Fruit fly (Drosophila melanogaster) whole organism, wandering third instar larva: ENCODE results near the gene CG1998.

ENCODE experiments used
- Abd-B ChIP-seq: fragments of >200 bp; optimal IDR thresholded peaks from 2 replicates; lab custom pipeline; 2017; ENCODE audit warnings: missing biosample characterization, missing genetic modification characterization
- CG9705 ChIP-seq: fragments of 200-800 bp; sonication (Bioruptor generic); optimal IDR thresholded peaks from 2 replicates; lab custom pipeline; 2018; ENCODE audit warnings: missing biosample characterization, mild to moderate bottlenecking, missing genetic modification characterization
- Dif ChIP-seq: fragments of 200-275, 200-300 bp; sonication (Bioruptor generic); optimal IDR thresholded peaks from 2 replicates; lab custom pipeline; 2018; ENCODE audit warnings: missing biosample characterization, missing genetic modification characterization; ENCODE audit not compliant: partially characterized antibody
- GATAd ChIP-seq: sonication (Bioruptor generic); optimal IDR thresholded peaks from 2 replicates; lab custom pipeline; 2016; ENCODE audit warnings: missing biosample characterization, missing genetic modification characterization
- HLH106 ChIP-seq: fragments of 200-800 bp; optimal IDR thresholded peaks from 3 replicates; lab custom pipeline; 2019; ENCODE audit warnings: missing biosample characterization, mild to moderate bottlenecking, missing genetic modification characterization, moderate library complexity
- Hnf4 ChIP-seq: fragments of 200-800 bp; sonication (Bioruptor generic); optimal IDR thresholded peaks from 2 replicates; lab custom pipeline; 2016; ENCODE audit warnings: missing biosample characterization, mild to moderate bottlenecking, missing genetic modification characterization
- Hr78 ChIP-seq: fragments of >200 bp; optimal IDR thresholded peaks from 2 replicates; lab custom pipeline; 2017; ENCODE audit warnings: missing biosample characterization, missing genetic modification characterization
- Mio ChIP-seq: sonication (Bioruptor generic); optimal IDR thresholded peaks from 2 replicates; lab custom pipeline; 2016; ENCODE audit warnings: missing biosample characterization, missing genetic modification characterization
- Myc ChIP-seq: fragments of >200 bp; optimal IDR thresholded peaks from 2 replicates; lab custom pipeline; 2017
- N ChIP-seq: fragments of >200 bp; optimal IDR thresholded peaks from 2 replicates; lab custom pipeline; 2018; ENCODE audit warnings: missing biosample characterization, missing external identifiers, missing genetic modification characterization
- OdsH ChIP-seq: fragments of 200-800 bp; sonication (Bioruptor generic); optimal IDR thresholded peaks from 2 replicates; lab custom pipeline; 2016; ENCODE audit warnings: missing biosample characterization, mild to moderate bottlenecking, missing genetic modification characterization
- Rel ChIP-seq, 2 experiments: fragments of 200-800 bp; sonication (Bioruptor generic) in 1 of 2; optimal IDR thresholded peaks; 2 replicates in 1 of 2; 3 replicates in 1 of 2; lab custom pipeline; 2016 to 2019; ENCODE audit warnings: mild to moderate bottlenecking in 2 of 2, missing biosample characterization in 2 of 2, missing genetic modification characterization in 2 of 2, moderate library complexity in 1 of 2
- Sp1 ChIP-seq: fragments of 200-800 bp; sonication (Bioruptor generic); optimal IDR thresholded peaks from 3 replicates; lab custom pipeline; 2019; ENCODE audit warnings: missing biosample characterization, mild to moderate bottlenecking, missing genetic modification characterization, moderate library complexity
- Vsx2 ChIP-seq: fragments of 200-300, 225-300 bp; sonication (Bioruptor generic); optimal IDR thresholded peaks from 2 replicates; lab custom pipeline; 2018; ENCODE audit warnings: missing biosample characterization, missing genetic modification characterization; ENCODE audit not compliant: partially characterized antibody
- br ChIP-seq: fragments of 200-800 bp; sonication (Bioruptor generic); optimal IDR thresholded peaks from 2 replicates; lab custom pipeline; 2016; ENCODE audit warnings: missing biosample characterization, missing genetic modification characterization
- dmrt93B ChIP-seq: fragments of 200-800 bp; sonication (Bioruptor generic); optimal IDR thresholded peaks from 2 replicates; lab custom pipeline; 2018; ENCODE audit warnings: missing biosample characterization, mild to moderate bottlenecking, missing genetic modification characterization
- dsf ChIP-seq: sonication (Bioruptor generic); optimal IDR thresholded peaks from 2 replicates; lab custom pipeline; 2016; ENCODE audit warnings: missing biosample characterization, missing genetic modification characterization, borderline replicate concordance
- ey ChIP-seq: fragments of 200-800 bp; sonication (Bioruptor generic); optimal IDR thresholded peaks from 2 replicates; lab custom pipeline; 2016; ENCODE audit warnings: missing biosample characterization, missing genetic modification characterization
- foxo ChIP-seq, 2 experiments: fragments of 200-800 bp; sonication (Bioruptor generic); optimal IDR thresholded peaks; 2 replicates in 1 of 2; 3 replicates in 1 of 2; lab custom pipeline; 2016 to 2017; ENCODE audit warnings: missing biosample characterization in 2 of 2, missing genetic modification characterization in 2 of 2
- fru ChIP-seq: fragments of 200-800 bp; sonication (Bioruptor generic); optimal IDR thresholded peaks from 3 replicates; lab custom pipeline; 2016; ENCODE audit warnings: missing biosample characterization, mild to moderate bottlenecking, missing genetic modification characterization
- h ChIP-seq: fragments of 200-800 bp; sonication (Bioruptor generic); optimal IDR thresholded peaks from 3 replicates; lab custom pipeline; 2016; ENCODE audit warnings: missing biosample characterization, mild to moderate bottlenecking, missing genetic modification characterization
- lola ChIP-seq: fragments of >200 bp; optimal IDR thresholded peaks from 2 replicates; lab custom pipeline; 2017; ENCODE audit warnings: missing biosample characterization, missing genetic modification characterization
- psq ChIP-seq: fragments of 200-800 bp; sonication (Bioruptor generic); optimal IDR thresholded peaks from 3 replicates; lab custom pipeline; 2017; ENCODE audit warnings: missing biosample characterization, mild to moderate bottlenecking, missing genetic modification characterization, moderate library complexity
- rgr ChIP-seq: fragments of 200-800 bp; sonication (Bioruptor generic); optimal IDR thresholded peaks from 3 replicates; lab custom pipeline; 2016; ENCODE audit warnings: missing biosample characterization, mild to moderate bottlenecking, missing genetic modification characterization
- sage ChIP-seq: fragments of 200-800 bp; sonication (Bioruptor generic); optimal IDR thresholded peaks from 2 replicates; lab custom pipeline; 2016; ENCODE audit warnings: missing biosample characterization, mild to moderate bottlenecking, missing genetic modification characterization
- sv ChIP-seq: fragments of 200-800 bp; sonication (Bioruptor generic); optimal IDR thresholded peaks from 3 replicates; lab custom pipeline; 2016; ENCODE audit warnings: missing biosample characterization, missing genetic modification characterization
- woc ChIP-seq: sonication (Bioruptor generic); optimal IDR thresholded peaks from 2 replicates; lab custom pipeline; 2016; ENCODE audit warnings: missing biosample characterization, mild to moderate bottlenecking, missing genetic modification characterization

CG1998 gene

dm6 chrX:13370826-13371703 is 41.8 kb downstream of the CG1998 start:
- TF ChIP-seq br (peak; percentile 43), Hnf4 (peak; percentile 37), OdsH (GFP tag; lab: Kevin White, UChicago) (peak; percentile 18), Mio (GFP tag; lab: Kevin White, UChicago) (no peak), fru (GFP tag; lab: Kevin White, UChicago) (peak; percentile 24), woc (GFP tag; lab: Kevin White, UChicago) (peak; percentile 26), rgr (peak; percentile 55), h (GFP tag; lab: Kevin White, UChicago) (peak; percentile 50), Dif (GFP tag; lab: Kevin White, UChicago) (no peak), foxo (GFP tag; optimal IDR thresholded peaks at IDR 0.05; lab: Kevin White, UChicago) (peak in 1 of 2 experiments; percentile 60), lola (GFP tag; lab: Kevin White, UChicago) (no peak), ey (GFP tag; lab: Kevin White, UChicago) (peak; percentile 10), Sp1 (GFP tag; lab: Kevin White, UChicago) (peak; percentile 12), Myc (lab: Kevin White, UChicago) (no peak), HLH106 (tag; lab: Kevin White, UChicago) (peak; percentile 42)

DNA sequence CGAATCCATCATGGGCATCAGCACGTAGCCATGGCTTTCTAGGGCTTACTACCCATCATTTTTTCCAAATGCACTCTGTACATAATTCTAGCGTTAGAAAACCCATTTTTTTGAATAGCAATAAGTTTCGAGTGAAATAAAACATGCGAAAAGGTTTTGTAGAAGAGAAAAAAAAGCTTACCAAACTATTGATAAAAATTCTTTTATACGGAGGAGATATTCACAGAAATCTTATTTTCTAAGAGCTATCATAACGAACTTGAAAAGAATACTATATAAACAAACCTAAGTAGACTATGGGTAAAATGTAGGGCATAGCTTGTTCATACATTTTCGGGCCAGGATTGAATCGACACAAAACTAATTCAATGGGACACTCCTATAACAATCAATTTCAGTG is 42.6 kb downstream of the CG1998 start, which contains the start of gene CG1640:
CG1640 (plus strand) TSS at position 301 of the 400 bp plus-strand sequence.
- TF ChIP-seq sv (GFP tag; lab: Kevin White, UChicago) (no peak), foxo (GFP tag; optimal IDR thresholded peaks at IDR 0.05; lab: Kevin White, UChicago) (no peak), Hnf4 (no peak), woc (GFP tag; lab: Kevin White, UChicago) (no peak), GATAd (GFP tag; lab: Kevin White, UChicago) (no peak), Hr78 (GFP tag; lab: Kevin White, UChicago) (no peak), Mio (GFP tag; lab: Kevin White, UChicago) (no peak), N (no peak), Dif (GFP tag; lab: Kevin White, UChicago) (no peak), Vsx2 (no peak)

DNA sequence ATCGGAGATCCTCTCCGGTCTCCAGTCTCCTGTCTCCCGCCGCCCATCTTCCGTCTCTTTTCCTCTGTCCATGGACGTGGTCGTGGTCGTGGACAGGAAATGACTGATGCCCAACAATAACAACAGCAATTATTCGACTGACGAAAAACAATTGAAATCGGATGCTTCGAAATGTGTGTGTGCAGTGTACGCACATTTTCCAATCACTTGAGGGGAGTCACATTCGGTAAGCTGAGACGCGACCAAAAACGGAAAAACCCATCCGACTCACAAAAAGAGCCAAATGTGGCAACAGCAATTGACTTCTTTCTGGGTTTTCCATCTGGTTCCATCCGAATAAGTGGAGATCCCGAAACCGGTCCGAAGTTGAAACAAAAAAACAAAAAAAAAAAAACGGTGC is 43.4 kb downstream of the CG1998 start:
- TF ChIP-seq Sp1 (GFP tag; lab: Kevin White, UChicago) (no peak), h (GFP tag; lab: Kevin White, UChicago) (no peak), dmrt93B (GFP tag; lab: Kevin White, UChicago) (no peak), woc (GFP tag; lab: Kevin White, UChicago) (no peak), lola (GFP tag; lab: Kevin White, UChicago) (no peak), Abd-B (GFP tag; lab: Kevin White, UChicago) (no peak), br (no peak), Hr78 (GFP tag; lab: Kevin White, UChicago) (no peak), dsf (GFP tag; lab: Kevin White, UChicago) (no peak), ey (GFP tag; lab: Kevin White, UChicago) (no peak), sage (GFP tag; lab: Kevin White, UChicago) (no peak), Myc (lab: Kevin White, UChicago) (no peak), CG9705 (GFP tag; lab: Kevin White, UChicago) (no peak)

DNA sequence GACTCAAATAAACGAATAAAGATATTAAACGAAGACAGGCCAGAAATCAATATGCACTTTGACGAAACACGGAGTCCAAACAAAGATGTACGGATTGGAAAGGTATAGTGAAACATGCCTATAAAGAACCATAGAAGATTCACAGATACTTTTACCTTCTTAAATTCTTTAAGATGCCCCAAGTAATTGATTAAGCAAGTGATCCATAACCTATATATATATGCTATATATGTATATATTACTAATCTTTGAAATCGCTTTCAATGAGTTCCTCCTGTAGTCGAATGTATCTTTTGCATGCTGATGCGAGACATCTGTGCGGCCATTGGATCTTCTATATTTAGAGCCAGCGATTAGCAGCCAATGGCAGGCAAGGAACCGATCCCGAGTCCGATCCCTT is 44.7 kb downstream of the CG1998 start, which contains the start of gene dmrt11E:
dmrt11E (plus strand) TSS at position 43 of the 400 bp plus-strand sequence.
- TF ChIP-seq sv (GFP tag; lab: Kevin White, UChicago) (no peak), Myc (lab: Kevin White, UChicago) (no peak), Rel (GFP tag; optimal IDR thresholded peaks at IDR 0.05; lab: Kevin White, UChicago) (no peak), Rel (tag; optimal IDR thresholded peaks at IDR 0.05; lab: Kevin White, UChicago) (no peak), psq (GFP tag; lab: Kevin White, UChicago) (no peak), CG9705 (GFP tag; lab: Kevin White, UChicago) (no peak), rgr (no peak), sage (GFP tag; lab: Kevin White, UChicago) (no peak), Vsx2 (no peak), HLH106 (tag; lab: Kevin White, UChicago) (peak; percentile 31), h (GFP tag; lab: Kevin White, UChicago) (peak; percentile 21)
